Fruit fly (Drosophila melanogaster) whole organism, embryonic: ENCODE measurements around the gene CG2652.

Experiments used
- CG11695 ChIP-seq: fragments of 200-800 bp; sonication (Bioruptor generic); IDR thresholded peaks from 3 replicates; pipeline ENCODE4 v1.3.6; 2022; ENCODE audit warnings: missing biosample characterization, missing genetic modification characterization
- CG14014 ChIP-seq: fragments of 200-800 bp; sonication (Bioruptor generic); IDR thresholded peaks from 2 replicates; pipeline ENCODE4 v1.3.6; 2022; ENCODE audit warnings: missing biosample characterization, missing genetic modification characterization
- CG14441 ChIP-seq: fragments of 200-800 bp; sonication (Bioruptor generic); IDR thresholded peaks from 2 replicates; pipeline ENCODE4 v1.3.6; 2022; ENCODE audit warnings: missing biosample characterization, missing genetic modification characterization
- Dad ChIP-seq: fragments of 200-800 bp; sonication (Bioruptor generic); optimal IDR thresholded peaks from 3 replicates; lab custom pipeline; 2016; ENCODE audit warnings: missing biosample characterization, missing genetic modification characterization
- chinmo ChIP-seq: fragments of 200-800 bp; sonication (Bioruptor generic); IDR thresholded peaks from 4 replicates; pipeline ENCODE4 v1.3.6; 2022; ENCODE audit warnings: missing biosample characterization, missing genetic modification characterization; ENCODE audit not compliant: partially characterized antibody
- exex ChIP-seq: fragments of 200-800 bp; sonication (Bioruptor generic); optimal IDR thresholded peaks from 4 replicates; lab custom pipeline; 2018; ENCODE audit warnings: missing biosample characterization, mild to moderate bottlenecking, missing genetic modification characterization, moderate library complexity
- fru ChIP-seq: fragments of >200 bp; optimal IDR thresholded peaks from 2 replicates; lab custom pipeline; 2017
- scrt ChIP-seq: fragments of 200-800 bp; sonication (Bioruptor generic); optimal IDR thresholded peaks from 2 replicates; lab custom pipeline; 2018; ENCODE audit warnings: missing biosample characterization, mild to moderate bottlenecking, missing genetic modification characterization, moderate library complexity

DNA sequence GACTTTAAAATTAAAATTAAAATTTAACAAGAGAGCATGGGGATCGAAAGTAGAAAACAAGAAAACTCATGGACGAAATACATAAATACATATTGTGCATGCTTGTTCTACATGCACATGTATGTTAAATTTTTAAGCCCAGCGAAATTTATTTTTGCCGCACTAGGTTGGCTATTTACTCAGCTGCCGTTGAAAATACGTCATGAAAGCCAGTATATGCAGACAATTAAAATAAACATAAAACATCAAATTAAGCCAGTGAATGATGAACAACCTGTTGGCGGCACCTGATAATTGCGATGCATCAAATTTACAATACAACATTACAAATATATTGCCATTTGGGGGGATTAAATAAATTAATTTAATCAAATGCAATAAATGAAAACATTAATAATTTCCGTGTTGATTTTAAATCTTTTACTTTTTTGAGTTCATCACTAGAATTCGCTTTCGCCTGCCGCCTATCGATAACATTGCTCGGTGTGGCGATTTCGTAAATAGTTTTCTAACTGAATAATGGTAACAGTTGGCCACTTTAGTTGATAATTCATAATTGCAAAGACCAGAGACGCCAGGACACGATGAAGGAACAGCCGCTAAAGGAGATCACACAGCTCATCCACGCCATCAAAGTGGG, 21.5 kb upstream of the CG2652 start, which contains the start of gene eIF2Bbeta:
- no peak for TF ChIP-seq CG14014 (GFP tag; lab: Robert Waterston, UW)
- no peak for TF ChIP-seq CG11695 (GFP tag; lab: Robert Waterston, UW)
- TF ChIP-seq fru, result no peak
- no peak for TF ChIP-seq scrt (GFP tag; lab: Kevin White, UChicago)
- no peak for TF ChIP-seq chinmo
- no peak for TF ChIP-seq CG14441 (GFP tag; lab: Robert Waterston, UW)
- no peak for TF ChIP-seq exex (tag; lab: Kevin White, UChicago)
- TF ChIP-seq Dad (GFP tag; lab: Kevin White, UChicago), result no peak
